Fruit fly (Drosophila melanogaster) Kc167 (cell line): ENCODE results near the gene CG12506.

Experiments
- Myc ChIP-seq: fragments of >200 bp; optimal IDR thresholded peaks from 2 replicates; lab custom pipeline; 2017; ENCODE audit warnings: missing external identifiers
- Sin3A ChIP-seq: fragments of >200 bp; optimal IDR thresholded peaks from 2 replicates; lab custom pipeline; 2018; ENCODE audit warnings: missing external identifiers
- h ChIP-seq: fragments of >200 bp; optimal IDR thresholded peaks from 3 replicates; lab custom pipeline; 2018; ENCODE audit warnings: missing external identifiers
- insv ChIP-seq: fragments of >200 bp; optimal IDR thresholded peaks from 3 replicates; lab custom pipeline; 2018; ENCODE audit warnings: missing external identifiers
- psq ChIP-seq: fragments of >200 bp; optimal IDR thresholded peaks from 2 replicates; lab custom pipeline; 2017; ENCODE audit warnings: missing external identifiers
- ttk ChIP-seq: sonication (Bioruptor generic); optimal IDR thresholded peaks from 2 replicates; lab custom pipeline; 2017; ENCODE audit warnings: missing external identifiers

CG12506 gene

dm6 chr2L:773247-773646 is at the start of gene CG12506:
TSS of gene CG12506 (plus strand) at chr2L:773547.
- TF ChIP-seq ttk (lab: Kevin White, UChicago): no peak
- TF ChIP-seq Myc (lab: Kevin White, UChicago): no peak
- no peak for TF ChIP-seq Sin3A (lab: Kevin White, UChicago)
- TF ChIP-seq insv (lab: Kevin White, UChicago): no peak
- no peak for TF ChIP-seq psq (lab: Kevin White, UChicago)
- no peak for TF ChIP-seq h (lab: Kevin White, UChicago)

- TF ChIP-seq insv (lab: Kevin White, UChicago): no peak
- no peak for TF ChIP-seq Myc (lab: Kevin White, UChicago)
- TF ChIP-seq h (lab: Kevin White, UChicago): no peak
- TF ChIP-seq ttk (lab: Kevin White, UChicago): no peak
Measured at dm6 chr2L:723799-724531, 49.4 kb upstream of the CG12506 start.

- no peak for TF ChIP-seq insv (lab: Kevin White, UChicago)
- no peak for TF ChIP-seq ttk (lab: Kevin White, UChicago)
- TF ChIP-seq h (lab: Kevin White, UChicago): no peak
- TF ChIP-seq psq (lab: Kevin White, UChicago): no peak
- TF ChIP-seq Sin3A (lab: Kevin White, UChicago): no peak
- no peak for TF ChIP-seq Myc (lab: Kevin White, UChicago)
Measured at dm6 chr2L:724746-725145, 48.6 kb upstream of the CG12506 start.

dm6 chr2L:728062-728461 is 45.3 kb upstream of the CG12506 start, which contains the start of gene Hsp60B:
TSS of gene Hsp60B (plus strand) at chr2L:728362.
- TF ChIP-seq Sin3A (lab: Kevin White, UChicago): no peak
- no peak for TF ChIP-seq h (lab: Kevin White, UChicago)
- no peak for TF ChIP-seq ttk (lab: Kevin White, UChicago)
- no peak for TF ChIP-seq Myc (lab: Kevin White, UChicago)
- TF ChIP-seq psq (lab: Kevin White, UChicago): no peak
- TF ChIP-seq insv (lab: Kevin White, UChicago): no peak

- no peak for TF ChIP-seq psq (lab: Kevin White, UChicago)
- no peak for TF ChIP-seq ttk (lab: Kevin White, UChicago)
- TF ChIP-seq h (lab: Kevin White, UChicago): no peak
- TF ChIP-seq Sin3A (lab: Kevin White, UChicago): no peak
- TF ChIP-seq insv (lab: Kevin White, UChicago): no peak
- no peak for TF ChIP-seq Myc (lab: Kevin White, UChicago)
Measured at dm6 chr2L:732105-732504, 41.2 kb upstream of the CG12506 start.

- TF ChIP-seq ttk (lab: Kevin White, UChicago) (no peak), Myc (lab: Kevin White, UChicago) (no peak), psq (lab: Kevin White, UChicago) (no peak), insv (lab: Kevin White, UChicago) (no peak), h (lab: Kevin White, UChicago) (no peak), Sin3A (lab: Kevin White, UChicago) (no peak)
Measured at dm6 chr2L:734120-734519, 39.2 kb upstream of the CG12506 start.

dm6 chr2L:735772-736171 is 37.6 kb upstream of the CG12506 start:
- TF ChIP-seq psq (lab: Kevin White, UChicago) (no peak), ttk (lab: Kevin White, UChicago) (no peak), insv (lab: Kevin White, UChicago) (no peak), h (lab: Kevin White, UChicago) (no peak), Myc (lab: Kevin White, UChicago) (no peak), Sin3A (lab: Kevin White, UChicago) (no peak)

dm6 chr2L:740031-740430 is 33.3 kb upstream of the CG12506 start:
- TF ChIP-seq insv (lab: Kevin White, UChicago) (no peak), psq (lab: Kevin White, UChicago) (no peak), Myc (lab: Kevin White, UChicago) (no peak), h (lab: Kevin White, UChicago) (no peak), Sin3A (lab: Kevin White, UChicago) (no peak), ttk (lab: Kevin White, UChicago) (no peak)

dm6 chr2L:744295-744694 is 29.1 kb upstream of the CG12506 start, which contains the start of gene Eaat2:
TSS of gene Eaat2 (minus strand) at chr2L:744395.
- TF ChIP-seq Sin3A (lab: Kevin White, UChicago) (no peak), Myc (lab: Kevin White, UChicago) (no peak), psq (lab: Kevin White, UChicago) (no peak), insv (lab: Kevin White, UChicago) (no peak), h (lab: Kevin White, UChicago) (no peak), ttk (lab: Kevin White, UChicago) (no peak)

dm6 chr2L:745785-746184 is 27.6 kb upstream of the CG12506 start:
- TF ChIP-seq insv (lab: Kevin White, UChicago) (no peak), h (lab: Kevin White, UChicago) (no peak), Myc (lab: Kevin White, UChicago) (no peak), psq (lab: Kevin White, UChicago) (no peak)

- no peak for TF ChIP-seq h (lab: Kevin White, UChicago)
- no peak for TF ChIP-seq Sin3A (lab: Kevin White, UChicago)
- no peak for TF ChIP-seq ttk (lab: Kevin White, UChicago)
- TF ChIP-seq psq (lab: Kevin White, UChicago): no peak
- TF ChIP-seq Myc (lab: Kevin White, UChicago): no peak
- no peak for TF ChIP-seq insv (lab: Kevin White, UChicago)
Measured at dm6 chr2L:749645-750044, 23.7 kb upstream of the CG12506 start, which contains the start of gene GABA-B-R3. TSS of gene GABA-B-R3 (plus strand) at chr2L:749945.
